Fruit fly (Drosophila melanogaster) whole organism, embryonic: ENCODE measurements around the gene Sf3b3.

Experiments used
- Atf6 ChIP-seq: fragments of 200-800 bp; sonication (Bioruptor generic); IDR thresholded peaks from 2 replicates; pipeline ENCODE4 v1.3.6; 2022; ENCODE audit warnings: missing biosample characterization, missing genetic modification characterization
- CG11504 ChIP-seq: fragments of 200-800 bp; sonication (Bioruptor generic); optimal IDR thresholded peaks from 3 replicates; lab custom pipeline; 2019; ENCODE audit warnings: missing biosample characterization, mild to moderate bottlenecking, missing genetic modification characterization, moderate library complexity
- CG11723 ChIP-seq: fragments of 200-800 bp; sonication (Bioruptor generic); optimal IDR thresholded peaks from 2 replicates; lab custom pipeline; 2017; ENCODE audit warnings: missing biosample characterization, mild to moderate bottlenecking, missing genetic modification characterization
- CG13287 ChIP-seq: fragments of 200-800 bp; sonication (Bioruptor generic); IDR thresholded peaks from 2 replicates; pipeline ENCODE4 v1.3.6; 2022; ENCODE audit warnings: missing biosample characterization, missing genetic modification characterization; ENCODE audit not compliant: partially characterized antibody
- CG14014 ChIP-seq: fragments of 200-800 bp; sonication (Bioruptor generic); IDR thresholded peaks from 2 replicates; pipeline ENCODE4 v1.3.6; 2022; ENCODE audit warnings: missing biosample characterization, missing genetic modification characterization
- CG14667 ChIP-seq: fragments of 200-800 bp; sonication (Bioruptor generic); IDR thresholded peaks from 2 replicates; pipeline ENCODE4 v1.3.6; 2022; ENCODE audit warnings: missing biosample characterization, missing genetic modification characterization
- CG14965 ChIP-seq: fragments of 200-800 bp; sonication (Bioruptor generic); optimal IDR thresholded peaks from 2 replicates; lab custom pipeline; 2016; ENCODE audit warnings: missing biosample characterization, missing genetic modification characterization, borderline replicate concordance
- CG1792 ChIP-seq: fragments of 200-800 bp; sonication (Bioruptor generic); optimal IDR thresholded peaks from 2 replicates; lab custom pipeline; 2016; ENCODE audit warnings: missing biosample characterization, missing genetic modification characterization
- CG2889 ChIP-seq: fragments of 200-800 bp; sonication (Bioruptor generic); IDR thresholded peaks from 3 replicates; pipeline ENCODE4 v1.3.6; 2022; ENCODE audit warnings: missing biosample characterization, missing genetic modification characterization
- CG30403 ChIP-seq: fragments of 200-800 bp; sonication (Bioruptor generic); optimal IDR thresholded peaks from 3 replicates; lab custom pipeline; 2016; ENCODE audit warnings: missing biosample characterization, missing genetic modification characterization
- CG3407 ChIP-seq: fragments of 200-800 bp; sonication (Bioruptor generic); optimal IDR thresholded peaks from 2 replicates; lab custom pipeline; 2018; ENCODE audit warnings: missing biosample characterization, mild to moderate bottlenecking, missing genetic modification characterization
- CG4360 ChIP-seq: fragments of 200-800 bp; sonication (Bioruptor generic); IDR thresholded peaks from 2 replicates; pipeline ENCODE4 v1.3.6; 2022; ENCODE audit warnings: missing biosample characterization, missing genetic modification characterization
- CG8478 ChIP-seq: fragments of >200 bp; optimal IDR thresholded peaks from 2 replicates; lab custom pipeline; 2018
- CG9437 ChIP-seq: fragments of 200-800 bp; sonication (Bioruptor generic); optimal IDR thresholded peaks from 2 replicates; lab custom pipeline; 2018; ENCODE audit warnings: missing biosample characterization, mild to moderate bottlenecking, missing genetic modification characterization
- CG9609 ChIP-seq: fragments of 200-800 bp; sonication (Bioruptor generic); optimal IDR thresholded peaks from 3 replicates; lab custom pipeline; 2016; ENCODE audit warnings: missing biosample characterization, missing genetic modification characterization
- CoRest ChIP-seq: fragments of 200-800 bp; sonication (Bioruptor generic); optimal IDR thresholded peaks from 3 replicates; lab custom pipeline; 2018; ENCODE audit warnings: missing biosample characterization, mild to moderate bottlenecking, missing genetic modification characterization, moderate library complexity
- Doc2 ChIP-seq: fragments of 200-800 bp; sonication (Bioruptor generic); IDR thresholded peaks from 2 replicates; pipeline ENCODE4 v1.3.6; 2022; ENCODE audit warnings: missing biosample characterization, missing genetic modification characterization
- Gsc ChIP-seq: fragments of 200-800 bp; sonication (Bioruptor generic); IDR thresholded peaks from 2 replicates; pipeline ENCODE4 v1.3.6; 2022; ENCODE audit warnings: missing biosample characterization, missing genetic modification characterization
- Hmr ChIP-seq: fragments of 200-800 bp; sonication (Bioruptor generic); optimal IDR thresholded peaks from 3 replicates; lab custom pipeline; 2017; ENCODE audit warnings: mild to moderate bottlenecking, missing biosample characterization, missing genetic modification reagents, missing genetic modification characterization
- Hsf ChIP-seq: fragments of 200-800 bp; sonication (Bioruptor generic); optimal IDR thresholded peaks from 3 replicates; lab custom pipeline; 2016; ENCODE audit warnings: missing biosample characterization, missing genetic modification characterization
- Jarid2 ChIP-seq: fragments of 200-800 bp; sonication (Bioruptor generic); optimal IDR thresholded peaks from 3 replicates; lab custom pipeline; 2017; ENCODE audit warnings: mild to moderate bottlenecking, missing biosample characterization, missing genetic modification reagents, missing genetic modification characterization
- Med ChIP-seq: fragments of 200-800 bp; sonication (Bioruptor generic); peaks from one replicate; lab custom pipeline; 2016; ENCODE audit warnings: missing biosample characterization, missing genetic modification characterization, mild to moderate bottlenecking, inconsistent platforms, moderate library complexity
- NC2β ChIP-seq: fragments of 200-800 bp; sonication (Bioruptor generic); optimal IDR thresholded peaks from 2 replicates; lab custom pipeline; 2016; ENCODE audit warnings: missing biosample characterization, missing genetic modification characterization
- Nf-YB ChIP-seq: fragments of 200-800 bp; sonication (Bioruptor generic); optimal IDR thresholded peaks from 3 replicates; lab custom pipeline; 2019; ENCODE audit warnings: missing biosample characterization, mild to moderate bottlenecking, missing genetic modification characterization, moderate library complexity
- Sry-δ ChIP-seq: fragments of 200-800 bp; sonication (Bioruptor generic); optimal IDR thresholded peaks from 2 replicates; lab custom pipeline; 2016; ENCODE audit warnings: missing biosample characterization, missing genetic modification characterization
- TFAM ChIP-seq: fragments of 200-800 bp; sonication (Bioruptor generic); optimal IDR thresholded peaks from 2 replicates; lab custom pipeline; 2017; ENCODE audit warnings: missing biosample characterization, missing genetic modification characterization, inconsistent platforms
- Taf1 ChIP-seq: fragments of 200-800 bp; sonication (Bioruptor generic); IDR thresholded peaks from 2 replicates; pipeline ENCODE4 v1.3.6; 2022; ENCODE audit warnings: missing biosample characterization, missing genetic modification characterization
- Xbp1 ChIP-seq: fragments of 200-800 bp; sonication (Bioruptor generic); optimal IDR thresholded peaks from 3 replicates; lab custom pipeline; 2016; ENCODE audit warnings: missing biosample characterization, mild to moderate bottlenecking, missing genetic modification characterization
- ara ChIP-seq: fragments of 200-800 bp; sonication (Bioruptor generic); IDR thresholded peaks from 2 replicates; pipeline ENCODE4 v1.3.6; 2022; ENCODE audit warnings: missing biosample characterization, missing genetic modification characterization
- ash1 ChIP-seq: fragments of 200-800 bp; sonication (Bioruptor generic); optimal IDR thresholded peaks from 2 replicates; lab custom pipeline; 2018; ENCODE audit warnings: missing biosample characterization, mild to moderate bottlenecking, missing genetic modification characterization
- bigmax ChIP-seq: fragments of 200-800 bp; sonication (Bioruptor generic); optimal IDR thresholded peaks from 2 replicates; lab custom pipeline; 2018; ENCODE audit warnings: missing biosample characterization, mild to moderate bottlenecking, missing genetic modification characterization
- br ChIP-seq: fragments of >200 bp; optimal IDR thresholded peaks from 2 replicates; lab custom pipeline; 2017
- emc ChIP-seq: fragments of 200-800 bp; sonication (Bioruptor generic); optimal IDR thresholded peaks from 2 replicates; lab custom pipeline; 2016; ENCODE audit warnings: missing biosample characterization, missing genetic modification characterization
- fd96Cb ChIP-seq: fragments of 200-800 bp; sonication (Bioruptor generic); optimal IDR thresholded peaks from 2 replicates; lab custom pipeline; 2018; ENCODE audit warnings: missing biosample characterization, mild to moderate bottlenecking, missing genetic modification characterization, moderate library complexity
- hb ChIP-seq: fragments of 200-800 bp; sonication (Bioruptor generic); IDR thresholded peaks from 3 replicates; pipeline ENCODE4 v1.3.6; 2022; ENCODE audit warnings: missing biosample characterization, missing genetic modification characterization; ENCODE audit not compliant: partially characterized antibody
- insv ChIP-seq, 2 experiments: fragments of 200-800 bp; sonication (Bioruptor generic); optimal IDR thresholded peaks; 3 replicates each; lab custom pipeline; 2016 to 2018; ENCODE audit warnings: missing biosample characterization in 2 of 2, missing genetic modification characterization in 2 of 2
- inv ChIP-seq: fragments of 200-800 bp; sonication (Bioruptor generic); IDR thresholded peaks from 2 replicates; pipeline ENCODE4 v1.3.6; 2022; ENCODE audit warnings: missing biosample characterization, missing genetic modification characterization; ENCODE audit not compliant: partially characterized antibody
- ken ChIP-seq: fragments of 200-800 bp; sonication (Bioruptor generic); IDR thresholded peaks from 3 replicates; pipeline ENCODE4 v1.3.6; 2022; ENCODE audit warnings: missing biosample characterization, missing genetic modification characterization
- lov ChIP-seq, 2 experiments: fragments of 200-800 bp in 1 of 2; fragments of >200 bp in 1 of 2; sonication (Bioruptor generic) in 1 of 2; IDR thresholded peaks in 1 of 2; optimal IDR thresholded peaks in 1 of 2; 2 replicates in 1 of 2; 3 replicates in 1 of 2; pipeline versions ENCODE4 v1.3.6 to Lab custom; 2017 to 2022; ENCODE audit warnings: missing biosample characterization in 1 of 2, missing genetic modification characterization in 1 of 2
- mam ChIP-seq: fragments of 200-800 bp; sonication (Bioruptor generic); optimal IDR thresholded peaks from 3 replicates; lab custom pipeline; 2016; ENCODE audit warnings: missing biosample characterization, missing genetic modification characterization
- psq ChIP-seq: fragments of 200-800 bp; sonication (Bioruptor generic); optimal IDR thresholded peaks from 2 replicates; lab custom pipeline; 2017; ENCODE audit warnings: missing biosample characterization, missing genetic modification characterization
- run ChIP-seq: fragments of 200-800 bp; sonication (Bioruptor generic); optimal IDR thresholded peaks from 3 replicates; lab custom pipeline; 2018; ENCODE audit warnings: missing biosample characterization, mild to moderate bottlenecking, missing genetic modification characterization
- salm ChIP-seq: fragments of 200-800 bp; sonication (Bioruptor generic); optimal IDR thresholded peaks from 2 replicates; lab custom pipeline; 2018; ENCODE audit warnings: missing biosample characterization, mild to moderate bottlenecking, missing genetic modification characterization
- slbo ChIP-seq: fragments of 200-800 bp; sonication (Bioruptor generic); IDR thresholded peaks from 2 replicates; pipeline ENCODE4 v1.3.6; 2022; ENCODE audit warnings: missing biosample characterization, missing genetic modification characterization
- stwl ChIP-seq: fragments of 200-800 bp; sonication (Bioruptor generic); optimal IDR thresholded peaks from 3 replicates; lab custom pipeline; 2018; ENCODE audit warnings: missing biosample characterization, mild to moderate bottlenecking, missing genetic modification characterization, moderate library complexity
- sug ChIP-seq: fragments of 200-800 bp; optimal IDR thresholded peaks from 2 replicates; lab custom pipeline; 2019; ENCODE audit warnings: missing biosample characterization, mild to moderate bottlenecking, missing genetic modification characterization, moderate library complexity
- twi ChIP-seq: fragments of 200-800 bp; optimal IDR thresholded peaks from 2 replicates; lab custom pipeline; 2019; ENCODE audit warnings: missing biosample characterization, mild to moderate bottlenecking, missing genetic modification characterization, moderate library complexity
- unc-4 ChIP-seq: fragments of 200-800 bp; sonication (Bioruptor generic); IDR thresholded peaks from 2 replicates; pipeline ENCODE4 v1.3.6; 2022; ENCODE audit warnings: missing biosample characterization, missing genetic modification characterization; ENCODE audit not compliant: partially characterized antibody
- wek ChIP-seq: fragments of 200-800 bp; sonication (Bioruptor generic); optimal IDR thresholded peaks from 3 replicates; lab custom pipeline; 2018; ENCODE audit warnings: missing biosample characterization, mild to moderate bottlenecking, missing genetic modification characterization, moderate library complexity

The Sf3b3 gene

DNA sequence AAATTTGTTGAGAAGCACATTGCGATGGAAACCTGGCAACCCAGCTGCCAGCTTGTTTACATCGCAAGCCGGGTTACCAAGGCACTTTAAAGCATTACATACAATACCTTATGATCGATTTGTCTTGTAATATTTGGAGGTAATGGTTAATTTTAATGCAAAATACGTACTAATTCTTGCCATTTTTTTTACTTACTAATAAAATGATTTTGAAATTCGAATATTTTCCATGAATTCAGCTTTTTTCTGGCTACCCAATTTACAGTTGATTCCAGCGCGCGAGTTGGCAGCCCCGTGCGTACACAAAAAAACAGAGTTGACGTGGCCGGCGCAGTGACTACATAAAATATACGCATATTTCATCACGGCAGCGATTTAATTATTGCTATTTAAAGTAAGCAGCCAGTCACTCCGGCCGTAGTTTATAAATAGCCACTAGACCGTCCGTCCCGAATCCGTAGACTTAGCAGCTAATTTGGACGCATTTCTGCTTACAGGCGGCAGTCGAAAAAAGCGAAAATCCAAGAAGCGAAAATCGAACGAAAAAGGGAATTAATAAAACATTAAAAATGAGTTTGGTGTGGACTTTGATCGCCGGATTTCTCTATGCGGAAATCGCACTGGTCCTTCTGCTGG is 4.5 kb upstream of the Sf3b3 start, which contains the start of the genes CG13901 and CG13887 (continued):
- TF ChIP-seq CG8478 (lab: Kevin White, UChicago) = no peak
- TF ChIP-seq insv (GFP tag; optimal IDR thresholded peaks at IDR 0.05; lab: Kevin White, UChicago) = peak in 1 of 2 experiments; percentile 59
- peak; percentile 97 for TF ChIP-seq Xbp1 (GFP tag; lab: Kevin White, UChicago)
- peak; percentile 33 for TF ChIP-seq ash1
- TF ChIP-seq bigmax (GFP tag; lab: Kevin White, UChicago) = peak; percentile 34
- TF ChIP-seq mam (GFP tag; lab: Kevin White, UChicago) = peak; percentile 96
- peak; percentile 60; the same call in 1 of the 2 replicates for TF ChIP-seq Doc2 (GFP tag; lab: Robert Waterston, UW)
- TF ChIP-seq CG3407 (GFP tag; lab: Kevin White, UChicago) = peak; percentile 83
- TF ChIP-seq fd96Cb (tag; lab: Kevin White, UChicago) = peak; percentile 84
- TF ChIP-seq slbo (GFP tag; lab: Robert Waterston, UW) = peak; percentile 93
- peak; percentile 93 for TF ChIP-seq stwl (tag; lab: Kevin White, UChicago)
- peak; percentile 67 for TF ChIP-seq run (tag; lab: Kevin White, UChicago)
- no peak for TF ChIP-seq CG14965 (GFP tag; lab: Kevin White, UChicago)
- TF ChIP-seq CG11504 (tag; lab: Kevin White, UChicago) = peak; percentile 91
- TF ChIP-seq Nf-YB = peak; percentile 70
- TF ChIP-seq CG14014 (GFP tag; lab: Robert Waterston, UW) = peak; percentile 92
- TF ChIP-seq CG2889 = peak; percentile 80
- peak; percentile 87 for TF ChIP-seq ken
- peak; percentile 74 for TF ChIP-seq CG14667 (GFP tag; lab: Robert Waterston, UW)
- peak; percentile 92 for TF ChIP-seq sug
- TF ChIP-seq hb (GFP tag; lab: Robert Waterston, UW) = no peak
- TF ChIP-seq Med = peak; percentile 97
- TF ChIP-seq twi (tag; lab: Kevin White, UChicago) = peak; percentile 83
- no peak for TF ChIP-seq TFAM
- peak; percentile 93 for TF ChIP-seq CoRest (tag; lab: Kevin White, UChicago)
- no peak for TF ChIP-seq Jarid2 (GFP tag; lab: Kevin White, UChicago)
- no peak for TF ChIP-seq inv (GFP tag; lab: Robert Waterston, UW)
- peak; percentile 95 for TF ChIP-seq Hsf (GFP tag; lab: Kevin White, UChicago)
- peak; percentile 76 for TF ChIP-seq CG13287
- peak; percentile 85 for TF ChIP-seq emc (GFP tag; lab: Kevin White, UChicago)
- no peak for TF ChIP-seq unc-4 (GFP tag; lab: Robert Waterston, UW)
- peak; percentile 80 for TF ChIP-seq psq (GFP tag; lab: Kevin White, UChicago)
- peak; percentile 76 for TF ChIP-seq CG9437 (GFP tag; lab: Kevin White, UChicago)
- peak; percentile 95 for TF ChIP-seq CG9609 (GFP tag; lab: Kevin White, UChicago)
- TF ChIP-seq CG1792 (GFP tag; lab: Kevin White, UChicago) = peak; percentile 85
- peak; percentile 96 for TF ChIP-seq CG30403 (GFP tag; lab: Kevin White, UChicago)
- TF ChIP-seq Atf6 = peak; percentile 86
- TF ChIP-seq Gsc = no peak; the same call in 1 of the 2 replicates
- peak; percentile 72 for TF ChIP-seq salm (tag; lab: Kevin White, UChicago)
- peak; percentile 81 for TF ChIP-seq NC2β (GFP tag; lab: Kevin White, UChicago)
- TF ChIP-seq br (lab: Kevin White, UChicago) = no peak
- peak; percentile 48 for TF ChIP-seq wek (GFP tag; lab: Kevin White, UChicago)
- TF ChIP-seq Taf1 (GFP tag; lab: Robert Waterston, UW) = peak; percentile 83
- peak; percentile 78 for TF ChIP-seq ara (GFP tag; lab: Robert Waterston, UW)
- peak; percentile 73 for TF ChIP-seq Sry-δ (GFP tag; lab: Kevin White, UChicago)
- TF ChIP-seq CG11723 = no peak
- TF ChIP-seq lov (optimal IDR thresholded peaks at IDR 0.05; lab: Kevin White, UChicago) = no peak
- TF ChIP-seq lov (GFP tag; IDR thresholded peaks at IDR 0.05; lab: Robert Waterston, UW) = peak; percentile 79; the same call in 1 of the 3 replicates
- no peak for TF ChIP-seq CG4360 (GFP tag; lab: Robert Waterston, UW)
- TF ChIP-seq Hmr (GFP tag; lab: Kevin White, UChicago) = peak; percentile 92
